Worm (Caenorhabditis elegans): ENCODE results near the gene pmp-1.

The pmp-1 gene

DNA sequence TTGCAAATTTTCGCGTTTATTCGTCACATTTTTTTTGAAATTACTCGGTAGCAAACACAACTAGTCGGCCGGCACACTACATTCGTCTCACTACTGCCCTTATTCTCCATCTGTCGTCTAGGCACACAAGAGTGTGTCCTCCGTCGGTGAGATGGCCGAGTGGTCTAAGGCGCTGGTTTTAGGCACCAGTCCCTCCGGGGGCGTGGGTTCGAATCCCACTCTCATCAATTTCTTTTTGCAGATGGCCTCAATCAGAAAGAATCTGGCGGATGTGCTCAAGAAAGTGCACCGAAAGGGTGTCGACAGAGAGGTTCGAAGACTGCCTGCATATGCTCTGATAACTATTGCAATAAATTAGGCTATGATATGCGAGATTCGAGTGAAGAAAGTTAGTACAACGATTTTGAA, 30.5 kb downstream of the pmp-1 start (continued):
- TF ChIP-seq lim-7 (GFP tag; IDR thresholded peaks at IDR 0.05) (peak; percentile 85), duxl-1 (tag; optimal IDR thresholded peaks at IDR 0.05; ENCODE audit: poor library complexity) (peak; percentile 70), ama-1 (optimal IDR thresholded peaks at IDR 0.05) (peak; percentile 64), lsy-2 (tag; optimal IDR thresholded peaks at IDR 0.05) (peak; percentile 9 to 58), vab-7 (GFP tag; IDR thresholded peaks at IDR 0.05) (peak; percentile 81), ces-1 (GFP tag; optimal IDR thresholded peaks at IDR 0.05) (no peak), T26A8.4 (GFP tag; IDR thresholded peaks at IDR 0.05) (peak; percentile 65), php-3 (GFP tag; IDR thresholded peaks at IDR 0.05) (peak; percentile 60), egl-27 (tag; optimal IDR thresholded peaks at IDR 0.05) (no peak), Y48G9A.11 (GFP tag; IDR thresholded peaks at IDR 0.05) (peak; percentile 67), nhr-42 (GFP tag; IDR thresholded peaks at IDR 0.05) (peak; percentile 75), tra-1 (GFP tag; IDR thresholded peaks at IDR 0.05) (peak; percentile 62; the same call in 1 of the 2 replicates), zag-1 (tag; optimal IDR thresholded peaks at IDR 0.05) (no peak), nhr-77 (tag; optimal IDR thresholded peaks at IDR 0.05) (peak; percentile 56), ceh-20 (GFP tag; IDR thresholded peaks at IDR 0.05) (peak; percentile 70), nhr-11 (tag; optimal IDR thresholded peaks at IDR 0.05) (peak; percentile 76), dmd-6 (GFP tag; IDR thresholded peaks at IDR 0.05) (peak; percentile 77), ctbp-1 (GFP tag; IDR thresholded peaks at IDR 0.05) (peak; percentile 87), dmd-9 (GFP tag; IDR thresholded peaks at IDR 0.05) (0 out of 2 replicates have a peak, but pooled peaks have one; percentile 21), unc-130 (GFP tag; optimal IDR thresholded peaks at IDR 0.05) (peak; percentile 43), ceh-32 (tag; optimal IDR thresholded peaks at IDR 0.05; ENCODE audit: poor library complexity) (no peak), jun-1 (tag; optimal IDR thresholded peaks at IDR 0.05) (peak; percentile 16), ztf-11 (tag; optimal IDR thresholded peaks at IDR 0.05) (no peak), zfp-3 (GFP tag; conservative IDR thresholded peaks at IDR 0.05) (peak; percentile 68; the same call in 1 of the 2 replicates), D1046.2 (GFP tag; IDR thresholded peaks at IDR 0.05) (peak; percentile 60; the same call in 1 of the 2 replicates)

DNA sequence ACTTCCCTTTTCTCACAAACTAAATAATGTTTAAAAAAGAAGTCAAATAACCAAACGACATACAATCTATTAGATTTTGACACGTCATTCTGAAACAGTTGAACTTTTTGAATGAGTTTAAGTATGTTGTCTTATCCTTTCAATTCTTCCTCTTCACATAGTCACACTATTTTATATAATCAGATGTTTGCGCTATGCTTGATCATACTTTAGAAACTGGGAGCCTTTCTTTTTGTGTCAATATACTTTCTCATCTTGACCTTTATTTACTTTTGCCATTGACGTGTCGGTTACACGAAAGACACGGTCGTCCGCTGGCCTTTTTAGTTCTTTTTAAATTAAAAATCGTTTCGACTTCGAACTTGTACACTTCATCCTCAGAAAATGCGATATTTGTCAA, 31.6 kb downstream of the pmp-1 start, which contains the start of gene C04A2.15:
Gene C04A2.15, plus strand, starts transcription at position 299 of the 400 bp plus-strand sequence.
- no peak for TF ChIP-seq dmd-9 (GFP tag; IDR thresholded peaks at IDR 0.05)
- TF ChIP-seq aha-1 (tag): peak; percentile 21

DNA sequence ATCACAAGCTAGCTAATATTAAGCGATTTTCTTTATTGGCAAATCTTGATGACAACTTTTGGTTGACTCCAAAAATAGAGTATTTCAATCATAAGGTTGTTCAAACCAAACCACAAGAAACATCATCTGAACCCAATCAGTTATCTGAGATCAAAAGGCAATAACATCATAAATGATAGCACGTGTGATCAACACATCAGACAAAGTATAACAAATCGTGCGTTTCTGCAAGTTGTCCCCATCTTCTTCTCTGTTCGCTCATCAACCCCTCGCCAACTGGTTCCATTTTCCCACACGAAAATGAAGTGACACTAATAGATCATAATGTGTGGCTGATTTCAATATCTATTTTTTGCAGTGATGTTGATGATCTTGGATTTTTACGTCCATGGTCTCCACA, 34.2 kb downstream of the pmp-1 start:
- TF ChIP-seq attf-4 (tag; optimal IDR thresholded peaks at IDR 0.05): no peak
- peak; percentile 54 for TF ChIP-seq mep-1 (tag; optimal IDR thresholded peaks at IDR 0.05)
- no peak for TF ChIP-seq ceh-44 (GFP tag; IDR thresholded peaks at IDR 0.05)
- no peak for TF ChIP-seq spr-3 (GFP tag; optimal IDR thresholded peaks at IDR 0.05)
- TF ChIP-seq F10B5.3 (tag; optimal IDR thresholded peaks at IDR 0.05): no peak
- peak; percentile 40 for TF ChIP-seq egl-27 (tag; optimal IDR thresholded peaks at IDR 0.05)
- TF ChIP-seq daf-8 (GFP tag; IDR thresholded peaks at IDR 0.05): no peak
- TF ChIP-seq lin-1 (GFP tag; IDR thresholded peaks at IDR 0.05): peak; percentile 64
- no peak for TF ChIP-seq ces-1 (GFP tag; optimal IDR thresholded peaks at IDR 0.05)
- no peak for TF ChIP-seq zfp-2 (tag; optimal IDR thresholded peaks at IDR 0.05)
- no peak for TF ChIP-seq Y75B8A.6 (GFP tag; IDR thresholded peaks at IDR 0.05)
- no peak for TF ChIP-seq lin-39 (tag; optimal IDR thresholded peaks at IDR 0.05)
- no peak for TF ChIP-seq mdt-29 (GFP tag; IDR thresholded peaks at IDR 0.05)
- TF ChIP-seq tag-97 (GFP tag; IDR thresholded peaks at IDR 0.05): no peak
- peak; percentile 61 for TF ChIP-seq nhr-25 (tag; optimal IDR thresholded peaks at IDR 0.05; ENCODE audit: borderline replicate concordance, insufficient read depth)
- TF ChIP-seq rbr-2 (tag; optimal IDR thresholded peaks at IDR 0.05): no peak
- TF ChIP-seq ZK337.2 (GFP tag; IDR thresholded peaks at IDR 0.05): no peak
- TF ChIP-seq lin-15B (tag; optimal IDR thresholded peaks at IDR 0.05): no peak
- TF ChIP-seq daf-19 (GFP tag; conservative IDR thresholded peaks at IDR 0.05): no peak
- TF ChIP-seq ceh-28 (tag; optimal IDR thresholded peaks at IDR 0.05): no peak
- TF ChIP-seq unc-39 (tag; optimal IDR thresholded peaks at IDR 0.05): no peak
- peak; percentile 15 for TF ChIP-seq dpl-1 (GFP tag; optimal IDR thresholded peaks at IDR 0.05)
- TF ChIP-seq ceh-82 (tag; optimal IDR thresholded peaks at IDR 0.05): no peak
- no peak for TF ChIP-seq lim-7 (GFP tag; IDR thresholded peaks at IDR 0.05)
- TF ChIP-seq ceh-32 (tag; optimal IDR thresholded peaks at IDR 0.05; ENCODE audit: poor library complexity): no peak
- TF ChIP-seq snpc-4 (tag; optimal IDR thresholded peaks at IDR 0.05): no peak
- TF ChIP-seq Y48G9A.11 (GFP tag; IDR thresholded peaks at IDR 0.05): no peak
- no peak for TF ChIP-seq ztf-11 (tag; optimal IDR thresholded peaks at IDR 0.05)
- no peak for TF ChIP-seq zip-11 (GFP tag; IDR thresholded peaks at IDR 0.05)

Data from whole organism, L4 larva.